Fruit fly (Drosophila melanogaster) whole organism, embryonic: ENCODE measurements around the gene CG14630.

Experiments used
- ATbp ChIP-seq: fragments of 200-800 bp; sonication (Bioruptor generic); optimal IDR thresholded peaks from 2 replicates; lab custom pipeline; 2017; ENCODE audit warnings: missing biosample characterization, mild to moderate bottlenecking, missing genetic modification characterization, missing genetic modification reagents
- Aef1 ChIP-seq: fragments of 200-800 bp; sonication (Bioruptor generic); IDR thresholded peaks from 3 replicates; pipeline ENCODE4 v1.3.6; 2022; ENCODE audit warnings: missing biosample characterization, missing genetic modification characterization
- Asciz ChIP-seq: fragments of 200-800 bp; sonication (Bioruptor generic); optimal IDR thresholded peaks from 2 replicates; lab custom pipeline; 2017; ENCODE audit warnings: missing biosample characterization, mild to moderate bottlenecking, missing genetic modification characterization, missing genetic modification reagents
- B-H2 ChIP-seq: fragments of 200-800 bp; sonication (Bioruptor generic); optimal IDR thresholded peaks from 2 replicates; lab custom pipeline; 2018; ENCODE audit warnings: missing biosample characterization, mild to moderate bottlenecking, missing genetic modification characterization
- CG11560 ChIP-seq: fragments of 200-800 bp; sonication (Bioruptor generic); IDR thresholded peaks from 3 replicates; pipeline ENCODE4 v1.3.6; 2022; ENCODE audit warnings: missing biosample characterization, missing genetic modification characterization
- CG12659 ChIP-seq: fragments of 200-800 bp; sonication (Bioruptor generic); optimal IDR thresholded peaks from 3 replicates; lab custom pipeline; 2017; ENCODE audit warnings: mild to moderate bottlenecking, missing biosample characterization, missing genetic modification reagents, missing genetic modification characterization
- CG13123 ChIP-seq: fragments of 200-800 bp; sonication (Bioruptor generic); optimal IDR thresholded peaks from 2 replicates; lab custom pipeline; 2016; ENCODE audit warnings: missing biosample characterization, missing genetic modification characterization
- CG13287 ChIP-seq: fragments of 200-800 bp; sonication (Bioruptor generic); IDR thresholded peaks from 2 replicates; pipeline ENCODE4 v1.3.6; 2022; ENCODE audit warnings: missing biosample characterization, missing genetic modification characterization; ENCODE audit not compliant: partially characterized antibody
- CG14710 ChIP-seq: fragments of 200-800 bp; sonication (Bioruptor generic); optimal IDR thresholded peaks from 3 replicates; lab custom pipeline; 2019; ENCODE audit warnings: missing biosample characterization, mild to moderate bottlenecking, missing genetic modification characterization, moderate library complexity
- CG14965 ChIP-seq: fragments of 200-800 bp; sonication (Bioruptor generic); optimal IDR thresholded peaks from 2 replicates; lab custom pipeline; 2016; ENCODE audit warnings: missing biosample characterization, missing genetic modification characterization, borderline replicate concordance
- CG15011 ChIP-seq: fragments of 200-800 bp; sonication (Bioruptor generic); optimal IDR thresholded peaks from 3 replicates; lab custom pipeline; 2018; ENCODE audit warnings: missing biosample characterization, mild to moderate bottlenecking, missing genetic modification characterization
- CG15514 ChIP-seq: fragments of 200-800 bp; sonication (Bioruptor generic); optimal IDR thresholded peaks from 3 replicates; lab custom pipeline; 2017; ENCODE audit warnings: missing biosample characterization, missing genetic modification characterization, mild to moderate bottlenecking, moderate library complexity, missing genetic modification reagents
- CG16815 ChIP-seq: fragments of 200-800 bp; sonication (Bioruptor generic); optimal IDR thresholded peaks from 3 replicates; lab custom pipeline; 2017; ENCODE audit warnings: missing biosample characterization, mild to moderate bottlenecking, missing genetic modification characterization
- CG18619 ChIP-seq: fragments of 200-800 bp; sonication (Bioruptor generic); optimal IDR thresholded peaks from 3 replicates; lab custom pipeline; 2017; ENCODE audit warnings: missing biosample characterization, mild to moderate bottlenecking, missing genetic modification characterization
- CG33213 ChIP-seq: fragments of 200-800 bp; sonication (Bioruptor generic); optimal IDR thresholded peaks from 3 replicates; lab custom pipeline; 2016; ENCODE audit warnings: missing biosample characterization, missing genetic modification characterization
- CG3726 ChIP-seq: fragments of 200-800 bp; sonication (Bioruptor generic); IDR thresholded peaks from 3 replicates; pipeline ENCODE4, ENCODE4 v1.3.6; 2022; ENCODE audit warnings: missing biosample characterization, missing genetic modification characterization
- CG4328 ChIP-seq: fragments of 200-800 bp; sonication (Bioruptor generic); optimal IDR thresholded peaks from 3 replicates; lab custom pipeline; 2017; ENCODE audit warnings: missing biosample characterization, missing genetic modification reagents, missing genetic modification characterization
- CG5180 ChIP-seq: fragments of 200-800 bp; sonication (Bioruptor generic); optimal IDR thresholded peaks from 3 replicates; lab custom pipeline; 2017; ENCODE audit warnings: missing biosample characterization, missing genetic modification characterization, mild to moderate bottlenecking, moderate library complexity, missing genetic modification reagents
- CG7556 ChIP-seq: fragments of 200-800 bp; sonication (Bioruptor generic); optimal IDR thresholded peaks from 2 replicates; lab custom pipeline; 2017; ENCODE audit warnings: missing biosample characterization, mild to moderate bottlenecking, missing genetic modification characterization
- CG7963 ChIP-seq: fragments of 200-800 bp; sonication (Bioruptor generic); IDR thresholded peaks from 3 replicates; pipeline ENCODE4 v1.3.6; 2022; ENCODE audit warnings: missing biosample characterization, missing genetic modification characterization; ENCODE audit not compliant: partially characterized antibody
- CG7987 ChIP-seq: fragments of 200-800 bp; sonication (Bioruptor generic); optimal IDR thresholded peaks from 2 replicates; lab custom pipeline; 2018; ENCODE audit warnings: missing biosample characterization, mild to moderate bottlenecking, missing genetic modification characterization, moderate library complexity
- CG8290 ChIP-seq, 3 experiments: fragments of 200-800 bp; sonication (Bioruptor generic); optimal IDR thresholded peaks; 2 replicates each; lab custom pipeline; 2016 to 2019; ENCODE audit warnings: missing biosample characterization in 3 of 3, missing genetic modification characterization in 3 of 3, mild to moderate bottlenecking in 2 of 3, moderate library complexity in 1 of 3
- CG8478 ChIP-seq: fragments of >200 bp; optimal IDR thresholded peaks from 2 replicates; lab custom pipeline; 2018
- CG8765 ChIP-seq: fragments of 200-800 bp; sonication (Bioruptor generic); IDR thresholded peaks from 2 replicates; pipeline ENCODE4 v1.3.6; 2022; ENCODE audit warnings: missing biosample characterization, missing genetic modification characterization
- CrebB ChIP-seq: fragments of 200-800 bp; sonication (Bioruptor generic); optimal IDR thresholded peaks from 3 replicates; lab custom pipeline; 2018; ENCODE audit warnings: missing biosample characterization, mild to moderate bottlenecking, missing genetic modification characterization
- Dll ChIP-seq: fragments of 200-800 bp; sonication (Bioruptor generic); IDR thresholded peaks from 4 replicates; pipeline ENCODE4 v1.3.6; 2022; ENCODE audit warnings: missing biosample characterization, missing genetic modification characterization; ENCODE audit not compliant: partially characterized antibody
- HLH3B ChIP-seq: fragments of 200-800 bp; sonication (Bioruptor generic); IDR thresholded peaks from 2 replicates; pipeline ENCODE4 v1.3.6; 2022; ENCODE audit warnings: missing biosample characterization, missing genetic modification characterization
- Hmx ChIP-seq: fragments of 200-800 bp; sonication (Bioruptor generic); optimal IDR thresholded peaks from 2 replicates; lab custom pipeline; 2016; ENCODE audit warnings: missing biosample characterization, missing genetic modification characterization
- Hsf ChIP-seq: fragments of 200-800 bp; sonication (Bioruptor generic); optimal IDR thresholded peaks from 3 replicates; lab custom pipeline; 2016; ENCODE audit warnings: missing biosample characterization, missing genetic modification characterization
- Max ChIP-seq: fragments of 200-800 bp; sonication (Bioruptor generic); optimal IDR thresholded peaks from 2 replicates; lab custom pipeline; 2016; ENCODE audit warnings: missing biosample characterization, mild to moderate bottlenecking, missing genetic modification characterization
- Nf-YB ChIP-seq: fragments of 200-800 bp; sonication (Bioruptor generic); optimal IDR thresholded peaks from 3 replicates; lab custom pipeline; 2019; ENCODE audit warnings: missing biosample characterization, mild to moderate bottlenecking, missing genetic modification characterization, moderate library complexity
- Rfx ChIP-seq: fragments of 200-800 bp; sonication (Bioruptor generic); IDR thresholded peaks from 2 replicates; pipeline ENCODE4 v1.3.6; 2022; ENCODE audit warnings: missing biosample characterization, missing genetic modification characterization
- Sox100B ChIP-seq: fragments of 200-800 bp; sonication (Bioruptor generic); optimal IDR thresholded peaks from 3 replicates; lab custom pipeline; 2018; ENCODE audit warnings: missing biosample characterization, mild to moderate bottlenecking, missing genetic modification characterization
- Spps ChIP-seq: fragments of 200-800 bp; sonication (Bioruptor generic); optimal IDR thresholded peaks from 2 replicates; lab custom pipeline; 2018; ENCODE audit warnings: missing biosample characterization, mild to moderate bottlenecking, missing genetic modification characterization
- Sry-β ChIP-seq: fragments of 200-800 bp; sonication (Bioruptor generic); optimal IDR thresholded peaks from 2 replicates; lab custom pipeline; 2018; ENCODE audit warnings: missing biosample characterization, mild to moderate bottlenecking, missing genetic modification characterization, moderate library complexity
- ash1 ChIP-seq: fragments of 200-800 bp; sonication (Bioruptor generic); optimal IDR thresholded peaks from 2 replicates; lab custom pipeline; 2018; ENCODE audit warnings: missing biosample characterization, mild to moderate bottlenecking, missing genetic modification characterization
- dmrt11E ChIP-seq: fragments of 200-800 bp; sonication (Bioruptor generic); optimal IDR thresholded peaks from 3 replicates; lab custom pipeline; 2018; ENCODE audit warnings: missing biosample characterization, mild to moderate bottlenecking, missing genetic modification characterization, moderate library complexity
- dysf ChIP-seq: fragments of 200-800 bp; sonication (Bioruptor generic); IDR thresholded peaks from 3 replicates; pipeline ENCODE4 v1.3.6; 2022; ENCODE audit warnings: missing biosample characterization, missing genetic modification characterization
- en ChIP-seq: fragments of 200-800 bp; sonication (Bioruptor generic); optimal IDR thresholded peaks from 2 replicates; lab custom pipeline; 2016; ENCODE audit warnings: missing biosample characterization, missing genetic modification characterization
- gsb ChIP-seq: fragments of 200-800 bp; sonication (Bioruptor generic); IDR thresholded peaks from 2 replicates; pipeline ENCODE4 v1.3.6; 2022; ENCODE audit warnings: missing biosample characterization, missing genetic modification characterization
- hkb ChIP-seq, 2 experiments: fragments of 200-800 bp in 1 of 2; fragments of >200 bp in 1 of 2; sonication (Bioruptor generic) in 1 of 2; IDR thresholded peaks in 1 of 2; optimal IDR thresholded peaks in 1 of 2; 2 replicates each; pipeline versions ENCODE4 v1.3.6 to Lab custom; 2017 to 2022; ENCODE audit warnings: missing biosample characterization in 1 of 2, missing genetic modification characterization in 1 of 2
- jing ChIP-seq: fragments of 200-800 bp; sonication (Bioruptor generic); optimal IDR thresholded peaks from 2 replicates; lab custom pipeline; 2018; ENCODE audit warnings: missing biosample characterization, mild to moderate bottlenecking, missing genetic modification characterization
- jumu ChIP-seq: fragments of 200-800 bp; sonication (Bioruptor generic); optimal IDR thresholded peaks from 3 replicates; lab custom pipeline; 2016; ENCODE audit warnings: missing biosample characterization, missing genetic modification characterization
- klu ChIP-seq: fragments of 200-800 bp; sonication (Bioruptor generic); IDR thresholded peaks from 2 replicates; pipeline ENCODE4 v1.3.6; 2022; ENCODE audit warnings: missing biosample characterization, missing genetic modification characterization
- lab ChIP-seq: fragments of 200-800 bp; sonication (Bioruptor generic); optimal IDR thresholded peaks from 3 replicates; lab custom pipeline; 2017; ENCODE audit warnings: missing biosample characterization, missing genetic modification characterization, mild to moderate bottlenecking, moderate library complexity, missing genetic modification reagents
- pnt ChIP-seq: fragments of 200-800 bp; sonication (Bioruptor generic); optimal IDR thresholded peaks from 3 replicates; lab custom pipeline; 2016; ENCODE audit warnings: missing biosample characterization, missing genetic modification characterization
- salm ChIP-seq: fragments of 200-800 bp; sonication (Bioruptor generic); optimal IDR thresholded peaks from 2 replicates; lab custom pipeline; 2018; ENCODE audit warnings: missing biosample characterization, mild to moderate bottlenecking, missing genetic modification characterization
- seq ChIP-seq: fragments of 200-800 bp; sonication (Bioruptor generic); IDR thresholded peaks from 2 replicates; pipeline ENCODE4 v1.3.6; 2022; ENCODE audit warnings: missing biosample characterization, missing genetic modification characterization
- so ChIP-seq: fragments of 200-800 bp; sonication (Bioruptor generic); IDR thresholded peaks from 3 replicates; pipeline ENCODE4 v1.3.6; 2022; ENCODE audit warnings: missing biosample characterization, missing genetic modification characterization
- unpg ChIP-seq: fragments of 200-800 bp; sonication (Bioruptor generic); optimal IDR thresholded peaks from 3 replicates; lab custom pipeline; 2018; ENCODE audit warnings: missing biosample characterization, mild to moderate bottlenecking, missing genetic modification characterization, moderate library complexity
- zfh2 ChIP-seq: fragments of 200-800 bp; sonication (Bioruptor generic); optimal IDR thresholded peaks from 2 replicates; lab custom pipeline; 2016; ENCODE audit warnings: missing biosample characterization, missing genetic modification characterization

CG14630 gene

DNA sequence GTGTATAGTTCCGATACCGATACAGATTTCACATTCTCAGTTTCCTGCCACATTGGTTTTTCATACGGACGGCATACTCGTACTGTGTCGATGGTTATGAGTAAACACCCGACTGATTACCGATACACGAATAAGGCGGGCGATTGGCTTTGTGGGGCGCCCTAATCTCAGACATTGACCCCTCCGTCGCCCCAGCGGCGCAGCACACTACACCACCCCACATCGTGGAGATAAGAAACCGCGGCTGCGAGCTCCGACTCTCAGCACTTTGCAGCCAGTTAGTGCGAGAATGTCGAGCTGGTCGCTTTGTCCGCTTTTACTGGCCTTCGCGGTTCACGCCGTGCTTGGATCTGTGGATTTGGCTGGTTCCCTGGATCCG is 19.9 kb downstream of the CG14630 start, which contains the start of gene CG14629:
CG14629 (plus strand) TSS at position 275 of the 379 bp plus-strand sequence.
- TF ChIP-seq unpg (GFP tag; lab: Kevin White, UChicago) (no peak), CG18619 (GFP tag; lab: Kevin White, UChicago) (no peak), CG8290 (GFP tag; optimal IDR thresholded peaks at IDR 0.05; lab: Kevin White, UChicago) (no peak), CG8290 (tag; optimal IDR thresholded peaks at IDR 0.05; lab: Kevin White, UChicago) (peak in 1 of 2 experiments; percentile 56), ash1 (GFP tag; lab: Kevin White, UChicago) (no peak), ATbp (GFP tag; lab: Kevin White, UChicago) (peak; percentile 7), CG14710 (no peak), HLH3B (GFP tag; lab: Robert Waterston, UW) (no peak), CG5180 (GFP tag; lab: Kevin White, UChicago) (peak; percentile 1), CG7963 (GFP tag; lab: Robert Waterston, UW) (no peak), Dll (GFP tag; lab: Robert Waterston, UW) (no peak), CG11560 (tag; lab: Robert Waterston, UW) (no peak), en (no peak), CG14965 (GFP tag; lab: Kevin White, UChicago) (no peak), CG7556 (GFP tag; lab: Kevin White, UChicago) (no peak), Aef1 (GFP tag; lab: Robert Waterston, UW) (no peak), CG13123 (GFP tag; lab: Kevin White, UChicago) (no peak), gsb (GFP tag; lab: Robert Waterston, UW) (no peak), klu (GFP tag; lab: Robert Waterston, UW) (no peak), dysf (no peak), seq (GFP tag; lab: Robert Waterston, UW) (no peak), Spps (no peak), Sry-β (no peak), CG3726 (GFP tag; lab: Robert Waterston, UW) (no peak), B-H2 (GFP tag; lab: Kevin White, UChicago) (no peak), CG15011 (GFP tag; lab: Kevin White, UChicago) (no peak), Max (GFP tag; lab: Kevin White, UChicago) (no peak), lab (GFP tag; lab: Kevin White, UChicago) (peak; percentile 36), Hsf (GFP tag; lab: Kevin White, UChicago) (no peak), CG4328 (GFP tag; lab: Kevin White, UChicago) (no peak), pnt (GFP tag; lab: Kevin White, UChicago) (no peak), CG13287 (GFP tag; lab: Robert Waterston, UW) (no peak), dmrt11E (tag; lab: Kevin White, UChicago) (no peak), CrebB (tag; lab: Kevin White, UChicago) (no peak), CG8765 (GFP tag; lab: Robert Waterston, UW) (no peak), CG12659 (GFP tag; lab: Kevin White, UChicago) (no peak), CG15514 (GFP tag; lab: Kevin White, UChicago) (peak; percentile 8), so (no peak), CG16815 (GFP tag; lab: Kevin White, UChicago) (no peak), jing (GFP tag; lab: Kevin White, UChicago) (no peak), jumu (no peak), Hmx (GFP tag; lab: Kevin White, UChicago) (no peak), Rfx (GFP tag; lab: Robert Waterston, UW) (no peak), salm (tag; lab: Kevin White, UChicago) (no peak), Nf-YB (no peak), CG8478 (lab: Kevin White, UChicago) (no peak), hkb (optimal IDR thresholded peaks at IDR 0.05; lab: Kevin White, UChicago) (no peak), hkb (GFP tag; IDR thresholded peaks at IDR 0.05; lab: Robert Waterston, UW) (no peak), Asciz (no peak), CG7987 (GFP tag; lab: Kevin White, UChicago) (peak; percentile 38), Sox100B (no peak), zfh2 (GFP tag; lab: Kevin White, UChicago) (no peak), CG33213 (GFP tag; lab: Kevin White, UChicago) (no peak)
